Worm (Caenorhabditis elegans): ENCODE measurements around the gene F44E7.7.

F44E7.7 gene

DNA sequence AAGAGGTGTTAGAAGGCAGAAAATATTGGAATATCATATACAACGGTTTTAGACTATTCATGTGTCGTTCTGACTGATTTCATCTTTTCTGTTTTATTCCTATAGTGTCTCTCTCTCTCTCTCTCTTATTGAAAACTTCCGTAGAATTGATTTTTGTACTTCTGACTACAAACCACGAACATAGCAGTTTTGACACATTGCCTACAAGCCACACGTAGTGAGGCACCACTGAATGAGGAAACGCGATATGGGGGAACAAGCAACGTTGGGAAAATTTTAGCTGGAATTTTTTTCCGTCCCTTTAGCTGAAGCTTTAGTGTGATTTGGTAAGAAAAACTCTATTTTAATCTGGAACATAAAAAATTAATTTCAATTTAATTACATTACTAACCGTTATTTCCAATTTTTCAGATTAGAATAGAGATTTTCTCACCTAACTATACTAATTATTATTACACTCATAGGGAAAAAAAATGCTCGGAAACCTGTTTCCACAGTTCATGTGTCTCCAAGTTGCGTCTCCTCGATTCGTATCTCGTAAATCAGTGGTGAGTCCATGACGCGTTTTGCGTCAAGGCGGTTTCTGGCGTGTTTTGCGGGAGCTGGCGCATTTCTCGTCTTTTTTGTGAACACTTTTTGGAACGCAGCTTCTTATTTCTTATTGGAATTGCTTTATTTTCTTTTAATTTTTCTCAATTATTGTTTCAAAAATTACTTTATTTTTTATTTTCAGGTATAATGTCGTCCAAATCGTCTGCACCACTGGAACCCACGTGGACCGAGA, 5.4 kb upstream of the F44E7.7 start, which contains the start of the genes nhr-142 and F44E7.9 (continued):
- no peak for TF ChIP-seq nhr-111 (GFP tag; optimal IDR thresholded peaks at IDR 0.05)
- 0 out of 2 replicates have a peak, but pooled peaks have one; percentile 54 for TF ChIP-seq zfp-3 (GFP tag; conservative IDR thresholded peaks at IDR 0.05)
- TF ChIP-seq jun-1 (tag; optimal IDR thresholded peaks at IDR 0.05) = peak; percentile 21
- TF ChIP-seq set-16 (GFP tag; IDR thresholded peaks at IDR 0.05) = no peak
- no peak for TF ChIP-seq ceh-82 (tag; optimal IDR thresholded peaks at IDR 0.05)
- peak; percentile 47; the same call in 1 of the 2 replicates for TF ChIP-seq Y48G9A.11 (GFP tag; IDR thresholded peaks at IDR 0.05)
- TF ChIP-seq F37D6.2 (tag; optimal IDR thresholded peaks at IDR 0.05) = peak; percentile 61
- TF ChIP-seq nhr-102 (tag; optimal IDR thresholded peaks at IDR 0.05) = peak; percentile 92
- TF ChIP-seq ceh-62 (tag; optimal IDR thresholded peaks at IDR 0.05) = no peak
- 0 out of 2 replicates have a peak, but pooled peaks have one; percentile 12 for TF ChIP-seq egl-43 (GFP tag; IDR thresholded peaks at IDR 0.05)
- TF ChIP-seq hmg-1.1 (GFP tag; IDR thresholded peaks at IDR 0.05) = peak; percentile 82
- TF ChIP-seq dmd-6 (GFP tag; IDR thresholded peaks at IDR 0.05) = peak; percentile 77
- no peak for TF ChIP-seq mdt-29 (GFP tag; IDR thresholded peaks at IDR 0.05)
- no peak for TF ChIP-seq ztf-11 (tag; optimal IDR thresholded peaks at IDR 0.05)
- TF ChIP-seq arid-1 (GFP tag; conservative IDR thresholded peaks at IDR 0.05) = peak; percentile 76
- peak; percentile 95 for TF ChIP-seq mep-1 (tag; optimal IDR thresholded peaks at IDR 0.05)
- TF ChIP-seq tra-1 (GFP tag; IDR thresholded peaks at IDR 0.05) = peak; percentile 58
- 0 out of 2 replicates have a peak, but pooled peaks have one; percentile 36 for TF ChIP-seq saeg-2 (GFP tag; IDR thresholded peaks at IDR 0.05)
- TF ChIP-seq nhr-237 (tag; optimal IDR thresholded peaks at IDR 0.05) = no peak
- no peak for TF ChIP-seq ZK546.5 (tag; optimal IDR thresholded peaks at IDR 0.05)
- peak; percentile 4 for TF ChIP-seq fkh-10 (GFP tag; optimal IDR thresholded peaks at IDR 0.05)
- peak; percentile 27 for TF ChIP-seq zfp-2 (tag; optimal IDR thresholded peaks at IDR 0.05)
- peak; percentile 83 for TF ChIP-seq T20F7.1 (GFP tag; optimal IDR thresholded peaks at IDR 0.05)
- TF ChIP-seq nhr-25 (tag; optimal IDR thresholded peaks at IDR 0.05; ENCODE audit: borderline replicate concordance, insufficient read depth) = no peak
- peak; percentile 96 for TF ChIP-seq aha-1 (tag)
- TF ChIP-seq lir-3 (tag; optimal IDR thresholded peaks at IDR 0.05) = peak; percentile 2
- peak; percentile 80 for TF ChIP-seq hlh-11 (tag; optimal IDR thresholded peaks at IDR 0.05)
- no peak for TF ChIP-seq nhr-76 (tag; optimal IDR thresholded peaks at IDR 0.05)

DNA sequence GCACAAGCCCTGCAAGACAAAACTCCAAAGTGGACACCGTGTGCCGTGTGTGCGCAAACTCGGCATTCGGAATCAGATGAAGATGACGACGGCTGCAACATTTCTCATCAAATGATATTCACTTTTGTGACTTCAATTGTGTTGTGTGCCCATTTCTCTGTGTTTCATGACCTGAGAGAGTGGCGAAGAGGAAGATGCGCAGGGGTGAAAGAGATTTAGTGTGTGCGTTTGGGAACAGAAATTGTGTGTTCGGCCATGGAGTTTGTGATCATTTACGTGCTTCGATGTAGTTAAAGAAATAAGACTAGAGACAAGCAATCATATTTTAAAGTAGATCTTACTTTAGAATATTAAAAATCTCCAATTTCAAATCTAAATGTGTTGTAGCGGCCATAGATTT, 3.4 kb upstream of the F44E7.7 start:
- TF ChIP-seq dpl-1 (GFP tag; optimal IDR thresholded peaks at IDR 0.05) (no peak), nhr-102 (tag; optimal IDR thresholded peaks at IDR 0.05) (peak; percentile 13), pqm-1 (tag; optimal IDR thresholded peaks at IDR 0.05) (peak; percentile 38), nhr-28 (tag; optimal IDR thresholded peaks at IDR 0.05) (peak; percentile 99), nhr-41 (GFP tag; IDR thresholded peaks at IDR 0.05) (no peak), egl-43 (GFP tag; IDR thresholded peaks at IDR 0.05) (peak; percentile 19; the same call in 1 of the 2 replicates), dmd-6 (GFP tag; IDR thresholded peaks at IDR 0.05) (peak; percentile 18; the same call in 1 of the 2 replicates), dve-1 (tag; optimal IDR thresholded peaks at IDR 0.05; ENCODE audit: insufficient read depth) (peak; percentile 5), hlh-11 (tag; optimal IDR thresholded peaks at IDR 0.05) (peak; percentile 10), aly-2 (tag; optimal IDR thresholded peaks at IDR 0.05) (no peak)

DNA sequence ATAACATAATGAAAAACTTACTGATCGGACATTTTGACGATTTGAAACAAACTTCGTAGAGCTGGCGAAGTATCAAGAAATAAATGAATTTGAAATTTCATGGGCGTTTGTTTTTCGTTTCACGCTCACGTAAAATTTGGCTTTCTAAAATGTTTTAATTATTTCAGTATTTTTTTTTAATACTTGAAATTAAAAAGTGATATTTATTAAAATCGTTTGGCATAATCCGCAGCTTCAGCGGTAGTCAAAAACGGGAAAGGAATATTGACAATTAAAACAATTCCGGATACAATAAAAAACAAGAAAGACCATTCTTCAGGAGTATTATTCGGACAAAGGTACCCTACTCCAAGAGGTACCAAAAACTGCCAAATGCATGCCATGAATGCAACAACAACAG, 2.6 kb downstream of the F44E7.7 start, which contains the start of gene fbxa-183:
Gene fbxa-183 (minus strand): TSS at position 101 of the 400 bp plus-strand sequence.
- TF ChIP-seq nhr-42 (GFP tag; IDR thresholded peaks at IDR 0.05) (no peak), unc-62 (GFP tag; optimal IDR thresholded peaks at IDR 0.05 in 1 of 2) (peak in 1 of 2 experiments; percentile 41), unc-62 (tag; optimal IDR thresholded peaks at IDR 0.05) (no peak)

Data from whole organism, L4 larva.